Fruit fly (Drosophila melanogaster): ENCODE measurements around the gene CTCF.

CTCF gene

DNA sequence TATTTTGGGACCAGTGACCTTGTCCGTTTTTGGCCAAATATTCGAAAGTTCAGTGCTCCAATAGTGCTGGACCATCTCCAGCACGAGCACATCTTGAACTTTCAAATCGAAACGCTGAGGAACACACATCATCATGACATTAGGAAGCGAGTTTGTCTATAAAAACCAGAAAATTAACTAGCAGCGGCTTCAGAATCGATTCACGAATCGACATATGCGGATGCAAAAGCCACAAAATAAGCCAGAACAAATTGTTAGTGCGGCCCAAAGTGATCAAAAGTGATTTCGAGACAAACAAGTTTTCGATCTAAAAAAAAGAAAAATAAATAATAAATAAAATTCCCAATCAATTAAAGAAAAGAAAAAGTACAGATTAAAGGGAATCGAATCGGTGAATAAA, 33.9 kb upstream of the CTCF start, which contains the start of gene CG8563:
Gene CG8563, plus strand, starts transcription at position 301 of the 400 bp plus-strand sequence.
- TF ChIP-seq CG12768 (GFP tag; optimal IDR thresholded peaks at IDR 0.05) (no peak), Clk (GFP tag; optimal IDR thresholded peaks at IDR 0.05) (no peak), Crg-1 (GFP tag; optimal IDR thresholded peaks at IDR 0.05) (no peak), cnc (optimal IDR thresholded peaks at IDR 0.05) (no peak), tj (GFP tag; optimal IDR thresholded peaks at IDR 0.05) (no peak), CG33017 (tag; optimal IDR thresholded peaks at IDR 0.05) (no peak), CG7045 (GFP tag; optimal IDR thresholded peaks at IDR 0.05) (no peak)

DNA sequence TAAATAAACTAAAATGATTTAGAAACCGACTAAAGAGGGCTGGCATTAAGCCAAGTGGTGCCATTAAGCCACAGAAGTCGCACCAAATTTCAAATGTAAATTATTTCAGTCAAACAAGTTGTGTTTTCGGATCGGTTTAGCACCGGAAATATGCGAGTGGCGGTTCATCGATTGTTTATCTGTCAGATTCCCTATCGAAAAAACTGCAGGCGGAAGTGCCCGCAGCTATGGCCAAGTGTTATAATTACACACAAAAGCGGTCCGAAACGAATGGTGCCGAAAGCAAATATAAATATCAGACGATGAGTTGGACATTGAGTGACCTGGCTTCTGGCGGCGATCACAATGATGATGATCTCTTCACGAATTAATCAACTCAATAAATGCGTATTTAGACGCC, 33.5 kb upstream of the CTCF start:
- no peak for TF ChIP-seq ovo (GFP tag; optimal IDR thresholded peaks at IDR 0.05)

DNA sequence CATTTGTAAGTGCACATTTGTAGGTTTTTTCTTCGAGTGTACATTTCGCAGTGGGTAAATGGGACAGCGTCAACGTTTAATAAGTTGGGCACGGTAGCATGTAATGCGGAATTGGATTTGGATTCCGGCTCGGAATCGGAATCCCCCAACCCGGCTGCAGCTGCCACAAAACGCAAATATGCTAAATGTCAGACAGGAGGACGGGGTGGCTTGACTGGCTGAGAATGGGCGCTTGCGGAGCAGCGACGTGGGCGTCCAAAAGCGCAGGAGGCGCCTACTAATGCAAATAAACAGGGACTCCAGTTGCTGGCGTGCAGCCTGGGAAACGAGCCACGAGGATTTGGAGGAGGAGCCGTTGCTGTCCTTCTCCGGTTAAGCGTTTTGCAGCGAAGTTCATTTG, 31.3 kb upstream of the CTCF start, which contains the start of gene CG8564:
Gene CG8564, minus strand, starts transcription at position 101 of the 400 bp plus-strand sequence.
- TF ChIP-seq toe (GFP tag; optimal IDR thresholded peaks at IDR 0.05) (no peak), Clk (GFP tag; optimal IDR thresholded peaks at IDR 0.05) (no peak), ovo (GFP tag; optimal IDR thresholded peaks at IDR 0.05) (no peak), CG7101 (tag; optimal IDR thresholded peaks at IDR 0.05) (no peak), CG7045 (GFP tag; optimal IDR thresholded peaks at IDR 0.05) (no peak), pad (GFP tag; optimal IDR thresholded peaks at IDR 0.05) (no peak), CG11617 (GFP tag; optimal IDR thresholded peaks at IDR 0.05) (no peak), CG14711 (tag; optimal IDR thresholded peaks at IDR 0.05) (no peak), bab1 (GFP tag; optimal IDR thresholded peaks at IDR 0.05) (no peak), CG33017 (tag; optimal IDR thresholded peaks at IDR 0.05) (no peak), CG1620 (GFP tag; optimal IDR thresholded peaks at IDR 0.05) (no peak), CG12768 (GFP tag; optimal IDR thresholded peaks at IDR 0.05) (no peak), Mnt (GFP tag; optimal IDR thresholded peaks at IDR 0.05) (no peak), Hr96 (GFP tag; optimal IDR thresholded peaks at IDR 0.05) (no peak), Crg-1 (GFP tag; optimal IDR thresholded peaks at IDR 0.05) (no peak), CG5204 (GFP tag; optimal IDR thresholded peaks at IDR 0.05) (no peak), cic (GFP tag; optimal IDR thresholded peaks at IDR 0.05) (no peak), tj (GFP tag; optimal IDR thresholded peaks at IDR 0.05) (no peak), kay (GFP tag; ENCODE audit: borderline replicate concordance) (no peak)

DNA sequence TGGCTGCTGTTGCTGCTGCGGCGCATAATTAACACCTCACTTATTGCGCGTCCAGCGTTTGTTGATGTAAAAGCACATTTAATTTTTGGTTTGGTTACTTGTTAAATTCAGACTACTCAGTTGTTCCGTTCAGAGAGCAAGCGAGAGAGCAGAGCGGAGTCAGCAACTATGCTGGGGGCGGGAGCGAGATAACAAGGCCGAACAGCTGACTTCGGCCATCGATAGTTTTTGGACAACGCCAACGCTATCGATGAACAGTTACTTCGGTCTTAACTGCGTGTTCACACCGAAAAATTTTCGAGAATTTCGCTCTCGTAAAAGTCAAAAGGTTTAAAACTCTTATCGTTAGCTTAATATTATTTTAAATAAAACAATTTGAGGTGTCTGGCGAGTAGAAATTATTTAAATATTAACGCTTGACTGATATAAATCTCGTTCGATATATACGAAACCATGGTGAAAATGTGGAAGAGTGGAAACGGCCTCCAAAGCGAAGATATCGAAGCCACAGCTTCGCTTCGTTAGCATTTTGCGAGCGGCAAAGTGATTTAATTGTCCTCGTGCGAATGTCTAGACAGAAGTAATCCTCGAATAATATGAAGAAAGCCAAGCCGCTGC, 25.0 kb upstream of the CTCF start, which contains the start of the genes SMSr and smid:
Gene SMSr, minus strand, starts transcription at position 116 of the 618 bp plus-strand sequence.
Gene smid, plus strand, starts transcription at position 256 of the 618 bp plus-strand sequence.
- TF ChIP-seq bab1 (GFP tag; optimal IDR thresholded peaks at IDR 0.05) (peak; percentile 55), Crg-1 (GFP tag; optimal IDR thresholded peaks at IDR 0.05) (peak; percentile 43), CG14711 (tag; optimal IDR thresholded peaks at IDR 0.05) (peak; percentile 9), cnc (optimal IDR thresholded peaks at IDR 0.05) (no peak), CG12768 (GFP tag; optimal IDR thresholded peaks at IDR 0.05) (peak; percentile 19), tj (GFP tag; optimal IDR thresholded peaks at IDR 0.05) (peak; percentile 97), Mnt (GFP tag; optimal IDR thresholded peaks at IDR 0.05) (peak; percentile 67), Clk (GFP tag; optimal IDR thresholded peaks at IDR 0.05) (no peak), ovo (GFP tag; optimal IDR thresholded peaks at IDR 0.05) (peak; percentile 53), CG1620 (GFP tag; optimal IDR thresholded peaks at IDR 0.05) (peak; percentile 64), CG7045 (GFP tag; optimal IDR thresholded peaks at IDR 0.05) (peak; percentile 23), kay (GFP tag; ENCODE audit: borderline replicate concordance) (peak; percentile 91), CG33017 (tag; optimal IDR thresholded peaks at IDR 0.05) (peak; percentile 0), CG11617 (GFP tag; optimal IDR thresholded peaks at IDR 0.05) (peak; percentile 61), CG5204 (GFP tag; optimal IDR thresholded peaks at IDR 0.05) (peak; percentile 51), Hr96 (GFP tag; optimal IDR thresholded peaks at IDR 0.05) (peak; percentile 66), pad (GFP tag; optimal IDR thresholded peaks at IDR 0.05) (peak; percentile 45), toe (GFP tag; optimal IDR thresholded peaks at IDR 0.05) (no peak), cic (GFP tag; optimal IDR thresholded peaks at IDR 0.05) (no peak), CG7101 (tag; optimal IDR thresholded peaks at IDR 0.05) (peak; percentile 46)

DNA sequence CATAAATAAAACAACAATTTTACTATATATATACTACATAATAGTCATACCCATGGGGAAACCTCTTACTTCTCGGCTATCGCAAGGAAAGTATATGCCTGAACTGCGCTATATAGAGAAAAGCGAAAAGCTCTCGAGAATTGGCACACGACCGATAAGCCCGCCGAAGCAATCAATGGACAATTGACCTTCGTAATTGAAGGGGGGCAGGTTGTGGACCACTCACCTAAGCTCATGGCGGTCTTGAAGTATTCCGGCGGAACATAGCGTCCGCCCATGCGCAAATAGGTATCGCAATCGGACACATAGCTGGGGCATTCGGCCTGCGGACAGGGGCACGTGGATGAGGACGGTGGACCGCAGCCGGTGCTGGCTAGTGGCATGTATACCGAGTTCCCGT, 23.9 kb upstream of the CTCF start:
- TF ChIP-seq cic (GFP tag; optimal IDR thresholded peaks at IDR 0.05) (peak; percentile 13), tj (GFP tag; optimal IDR thresholded peaks at IDR 0.05) (no peak)

DNA sequence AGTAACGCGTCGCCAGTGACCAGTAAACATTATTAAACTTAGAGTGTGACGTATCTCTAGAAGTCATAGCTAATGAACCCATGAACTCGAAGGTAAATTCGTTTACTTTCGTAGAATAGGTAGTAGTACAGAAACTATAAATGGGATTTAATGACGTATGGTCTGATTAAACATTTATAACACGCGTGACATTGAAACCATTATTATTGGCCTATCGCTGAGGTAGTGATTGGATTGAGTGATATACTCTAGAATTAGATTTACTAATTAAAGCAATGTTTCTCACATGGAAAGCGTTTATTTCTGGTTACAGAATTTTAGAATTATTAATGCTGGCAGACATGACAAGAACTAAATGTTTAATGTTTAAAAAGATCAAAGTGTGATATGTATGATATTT, 20.3 kb upstream of the CTCF start:
- TF ChIP-seq Hr96 (GFP tag; optimal IDR thresholded peaks at IDR 0.05) (no peak), tj (GFP tag; optimal IDR thresholded peaks at IDR 0.05) (no peak), Clk (GFP tag; optimal IDR thresholded peaks at IDR 0.05) (no peak), Crg-1 (GFP tag; optimal IDR thresholded peaks at IDR 0.05) (no peak), bab1 (GFP tag; optimal IDR thresholded peaks at IDR 0.05) (no peak), CG7045 (GFP tag; optimal IDR thresholded peaks at IDR 0.05) (no peak), cnc (optimal IDR thresholded peaks at IDR 0.05) (no peak), CG11617 (GFP tag; optimal IDR thresholded peaks at IDR 0.05) (no peak), cic (GFP tag; optimal IDR thresholded peaks at IDR 0.05) (no peak), CG7101 (tag; optimal IDR thresholded peaks at IDR 0.05) (no peak), CG14711 (tag; optimal IDR thresholded peaks at IDR 0.05) (no peak), pad (GFP tag; optimal IDR thresholded peaks at IDR 0.05) (no peak), CG12768 (GFP tag; optimal IDR thresholded peaks at IDR 0.05) (no peak), CG1620 (GFP tag; optimal IDR thresholded peaks at IDR 0.05) (no peak), kay (GFP tag; ENCODE audit: borderline replicate concordance) (no peak), Mnt (GFP tag; optimal IDR thresholded peaks at IDR 0.05) (no peak), CG5204 (GFP tag; optimal IDR thresholded peaks at IDR 0.05) (no peak), ovo (GFP tag; optimal IDR thresholded peaks at IDR 0.05) (no peak), toe (GFP tag; optimal IDR thresholded peaks at IDR 0.05) (no peak)
